Fruit fly (Drosophila melanogaster) Kc167 (cell line): ENCODE results near the gene CG6656.

Source experiments
- Sin3A ChIP-seq: fragments of >200 bp; optimal IDR thresholded peaks from 2 replicates; lab custom pipeline; 2018; ENCODE audit warnings: missing external identifiers
- h ChIP-seq: fragments of >200 bp; optimal IDR thresholded peaks from 3 replicates; lab custom pipeline; 2018; ENCODE audit warnings: missing external identifiers
- insv ChIP-seq: fragments of >200 bp; optimal IDR thresholded peaks from 3 replicates; lab custom pipeline; 2018; ENCODE audit warnings: missing external identifiers
- ttk ChIP-seq: sonication (Bioruptor generic); optimal IDR thresholded peaks from 2 replicates; lab custom pipeline; 2017; ENCODE audit warnings: missing external identifiers

- no peak for TF ChIP-seq Sin3A (lab: Kevin White, UChicago)
- no peak for TF ChIP-seq insv
- TF ChIP-seq h, result no peak
- no peak for TF ChIP-seq ttk (lab: Kevin White, UChicago)
Observed at dm6 chr3R:21887588-21888007, 12.5 kb downstream of the CG6656 start.
